Worm (Caenorhabditis elegans) whole organism, L1 larva: ENCODE results near the gene F47B10.8.

Experiments used
- ceh-88 ChIP-seq: fragments of 200-800 bp; sonication (Bioruptor generic); IDR thresholded peaks from 2 replicates; pipeline ENCODE4 v1.3.6; 2022; ENCODE audit warnings: missing genetic modification characterization, missing compliant biosample characterization
- elt-2 ChIP-seq: sonication (generic microtip); optimal IDR thresholded peaks from 2 replicates; lab custom pipeline; 2016; ENCODE audit warnings: missing genetic modification characterization, mild to moderate bottlenecking, inconsistent platforms, missing compliant biosample characterization, missing genetic modification reagents
- lin-13 ChIP-seq: fragments of 150-350 bp; optimal IDR thresholded peaks from 2 replicates; lab custom pipeline; 2014; ENCODE audit warnings: missing biosample characterization, missing genetic modification reagents, missing genetic modification characterization
- nhr-19 ChIP-seq: fragments of 200-800 bp; sonication (Bioruptor generic); conservative IDR thresholded peaks from 2 replicates; pipeline ENCODE4 v1.3.6; 2022; ENCODE audit warnings: missing genetic modification characterization, missing compliant biosample characterization
- snpc-4 ChIP-seq: fragments of 150-350 bp; optimal IDR thresholded peaks from 2 replicates; lab custom pipeline; 2014; ENCODE audit warnings: missing biosample characterization, missing genetic modification characterization
- tlp-1 ChIP-seq: fragments of 150-350 bp; optimal IDR thresholded peaks from 2 replicates; lab custom pipeline; 2014; ENCODE audit warnings: missing biosample characterization, missing genetic modification characterization

- TF ChIP-seq ceh-88 (GFP tag; lab: Robert Waterston, UW) (no peak), lin-13 (GFP tag; lab: Kevin White, UChicago) (no peak), elt-2 (tag; lab: Kevin White, UChicago) (no peak), snpc-4 (tag; lab: Kevin White, UChicago) (no peak), tlp-1 (tag; lab: Kevin White, UChicago) (no peak), nhr-19 (GFP tag; lab: Robert Waterston, UW) (no peak)
Measured at ce11 chrX:10924031-10924430, 13.4 kb upstream of the F47B10.8 start.
